Worm (Caenorhabditis elegans) whole organism, L1 larva: Measurements from ENCODE around the gene nsph-4.2.

Source experiments
- C16A3.4 ChIP-seq: fragments of 150-350 bp; optimal IDR thresholded peaks from 2 replicates; lab custom pipeline; 2014; ENCODE audit warnings: missing biosample characterization, missing genetic modification characterization
- F16B12.6 ChIP-seq: fragments of 150-350 bp; optimal IDR thresholded peaks from 2 replicates; lab custom pipeline; 2014; ENCODE audit warnings: missing biosample characterization, missing genetic modification characterization
- aly-2 ChIP-seq: fragments of 150-350 bp; optimal IDR thresholded peaks from 2 replicates; lab custom pipeline; 2014; ENCODE audit warnings: missing biosample characterization, missing genetic modification characterization
- ceh-63 ChIP-seq: fragments of 200-800 bp; sonication (Bioruptor generic); optimal IDR thresholded peaks from 2 replicates; lab custom pipeline; 2018; ENCODE audit warnings: mild to moderate bottlenecking, missing genetic modification characterization, missing compliant biosample characterization
- ceh-8 ChIP-seq: fragments of 200-800 bp; sonication (Bioruptor generic); optimal IDR thresholded peaks from 2 replicates; lab custom pipeline; 2018; ENCODE audit warnings: mild to moderate bottlenecking, missing genetic modification characterization, moderate library complexity, missing compliant biosample characterization
- ceh-82 ChIP-seq, 3 experiments: fragments of 150-350 bp in 1 of 3; sonication (generic microtip) in 2 of 3; optimal IDR thresholded peaks; 2 replicates each; lab custom pipeline; 2014 to 2017; ENCODE audit warnings: missing biosample characterization in 3 of 3, missing genetic modification characterization in 3 of 3
- ceh-88 ChIP-seq: fragments of 200-800 bp; sonication (Bioruptor generic); IDR thresholded peaks from 2 replicates; pipeline ENCODE4 v1.3.6; 2022; ENCODE audit warnings: missing genetic modification characterization, missing compliant biosample characterization
- ceh-90 ChIP-seq: sonication (generic microtip); optimal IDR thresholded peaks from 2 replicates; lab custom pipeline; 2016; ENCODE audit warnings: missing genetic modification characterization, missing compliant biosample characterization
- ces-1 ChIP-seq: fragments of 150-350 bp; optimal IDR thresholded peaks from 2 replicates; lab custom pipeline; 2014; ENCODE audit warnings: missing biosample characterization, missing genetic modification reagents, missing genetic modification characterization
- dsc-1 ChIP-seq: sonication (generic microtip); optimal IDR thresholded peaks from 2 replicates; lab custom pipeline; 2016; ENCODE audit warnings: mild to moderate bottlenecking, missing genetic modification characterization, missing compliant biosample characterization
- efl-1 ChIP-seq, 4 experiments: fragments of 150-350 bp; optimal IDR thresholded peaks in 3 of 4; peaks in 1 of 4; 1 replicate in 1 of 4; 2 replicates in 3 of 4; lab custom pipeline; 2014; ENCODE audit warnings: missing biosample characterization in 2 of 4, missing genetic modification characterization in 2 of 4, missing genetic modification reagents in 2 of 4
- egl-27 ChIP-seq, 2 experiments: fragments of 150-350 bp in 1 of 2; sonication (generic microtip); optimal IDR thresholded peaks; 3 replicates each; lab custom pipeline; 2017 to 2018; ENCODE audit warnings: missing biosample characterization in 2 of 2, missing genetic modification characterization in 2 of 2, missing genetic modification reagents in 2 of 2
- ets-5 ChIP-seq: fragments of 200-800 bp; sonication (Bioruptor generic); IDR thresholded peaks from 2 replicates; pipeline ENCODE4 v1.3.6; 2022; ENCODE audit warnings: missing genetic modification characterization, missing compliant biosample characterization
- fkh-10 ChIP-seq: sonication (generic microtip); optimal IDR thresholded peaks from 2 replicates; lab custom pipeline; 2017; ENCODE audit warnings: missing biosample characterization, missing genetic modification reagents, missing genetic modification characterization
- fos-1 ChIP-seq: fragments of 150-350 bp; optimal IDR thresholded peaks from 2 replicates; lab custom pipeline; 2014; ENCODE audit warnings: missing biosample characterization, missing genetic modification characterization
- hlh-17 ChIP-seq: fragments of 200-800 bp; sonication (Bioruptor generic); optimal IDR thresholded peaks from 2 replicates; lab custom pipeline; 2018; ENCODE audit warnings: missing genetic modification characterization, mild to moderate bottlenecking, missing compliant biosample characterization, moderate library complexity, borderline replicate concordance
- hlh-4 ChIP-seq: sonication (generic microtip); optimal IDR thresholded peaks from 2 replicates; lab custom pipeline; 2016; ENCODE audit warnings: mild to moderate bottlenecking, missing genetic modification characterization, missing compliant biosample characterization
- hpl-2 ChIP-seq: fragments of 150-350 bp; optimal IDR thresholded peaks from 2 replicates; lab custom pipeline; 2014; ENCODE audit warnings: missing biosample characterization, missing genetic modification reagents, missing genetic modification characterization
- isw-1 ChIP-seq: fragments of 200-800 bp; sonication (Bioruptor generic); IDR thresholded peaks from 2 replicates; pipeline ENCODE4 v1.3.6; 2022; ENCODE audit warnings: missing genetic modification characterization, missing compliant biosample characterization
- jun-1 ChIP-seq: fragments of 150-350 bp; optimal IDR thresholded peaks from 2 replicates; lab custom pipeline; 2014; ENCODE audit warnings: missing biosample characterization, missing genetic modification reagents, missing genetic modification characterization
- lin-13 ChIP-seq: fragments of 150-350 bp; optimal IDR thresholded peaks from 2 replicates; lab custom pipeline; 2014; ENCODE audit warnings: missing biosample characterization, missing genetic modification reagents, missing genetic modification characterization
- lin-35 ChIP-seq, 2 experiments: fragments of 150-350 bp; optimal IDR thresholded peaks; 2 replicates each; lab custom pipeline; 2014; ENCODE audit warnings: missing biosample characterization in 2 of 2, missing genetic modification characterization in 2 of 2, missing genetic modification reagents in 2 of 2
- mab-9 ChIP-seq: fragments of 200-800 bp; sonication (Bioruptor generic); IDR thresholded peaks from 2 replicates; pipeline ENCODE4 v1.3.6; 2022; ENCODE audit warnings: missing genetic modification reagents, missing genetic modification characterization, missing compliant biosample characterization
- nhr-11 ChIP-seq: fragments of 150-350 bp; optimal IDR thresholded peaks from 2 replicates; lab custom pipeline; 2014; ENCODE audit warnings: missing biosample characterization, missing genetic modification characterization
- nhr-20 ChIP-seq: sonication (generic microtip); optimal IDR thresholded peaks from 2 replicates; lab custom pipeline; 2016; ENCODE audit warnings: mild to moderate bottlenecking, missing genetic modification characterization, missing compliant biosample characterization
- nhr-237 ChIP-seq: fragments of 150-350 bp; optimal IDR thresholded peaks from 2 replicates; lab custom pipeline; 2014; ENCODE audit warnings: missing biosample characterization, missing genetic modification characterization
- nhr-28 ChIP-seq: fragments of 150-350 bp; optimal IDR thresholded peaks from 2 replicates; lab custom pipeline; 2014; ENCODE audit warnings: missing biosample characterization, missing genetic modification characterization
- nhr-47 ChIP-seq: sonication (generic microtip); optimal IDR thresholded peaks from 2 replicates; lab custom pipeline; 2016; ENCODE audit warnings: mild to moderate bottlenecking, missing genetic modification characterization, moderate library complexity, missing compliant biosample characterization
- nhr-71 ChIP-seq: sonication (generic microtip); optimal IDR thresholded peaks from 2 replicates; lab custom pipeline; 2016; ENCODE audit warnings: mild to moderate bottlenecking, missing genetic modification characterization, moderate library complexity, missing compliant biosample characterization
- nhr-85 ChIP-seq: sonication (generic microtip); peaks from one replicate; lab custom pipeline; 2016; ENCODE audit warnings: missing genetic modification characterization, inconsistent platforms, missing compliant biosample characterization
- nhr-90 ChIP-seq: sonication (generic microtip); optimal IDR thresholded peaks from 2 replicates; lab custom pipeline; 2016; ENCODE audit warnings: mild to moderate bottlenecking, missing genetic modification characterization, missing compliant biosample characterization; ENCODE audit not compliant: poor library complexity
- pag-3 ChIP-seq: sonication (generic microtip); optimal IDR thresholded peaks from 2 replicates; lab custom pipeline; 2017; ENCODE audit warnings: missing genetic modification characterization, mild to moderate bottlenecking, missing compliant biosample characterization, antibody characterized with exemption, borderline replicate concordance; ENCODE audit not compliant: insufficient read depth
- pqm-1 ChIP-seq: sonication (generic microtip); optimal IDR thresholded peaks from 3 replicates; lab custom pipeline; 2017; ENCODE audit warnings: missing biosample characterization, missing genetic modification characterization
- skn-1 ChIP-seq: fragments of 150-350 bp; optimal IDR thresholded peaks from 2 replicates; lab custom pipeline; 2014; ENCODE audit warnings: missing biosample characterization, missing genetic modification characterization
- sox-4 ChIP-seq: sonication (generic microtip); optimal IDR thresholded peaks from 2 replicates; lab custom pipeline; 2016; ENCODE audit warnings: missing genetic modification characterization, missing compliant biosample characterization
- swsn-7 ChIP-seq: sonication (generic microtip); optimal IDR thresholded peaks from 2 replicates; lab custom pipeline; 2016; ENCODE audit warnings: missing genetic modification characterization, missing compliant biosample characterization
- tbx-2 ChIP-seq: sonication (generic microtip); optimal IDR thresholded peaks from 2 replicates; lab custom pipeline; 2016; ENCODE audit warnings: missing genetic modification characterization, missing compliant biosample characterization
- tlp-1 ChIP-seq: fragments of 150-350 bp; optimal IDR thresholded peaks from 2 replicates; lab custom pipeline; 2014; ENCODE audit warnings: missing biosample characterization, missing genetic modification characterization
- unc-30 ChIP-seq: sonication (generic microtip); optimal IDR thresholded peaks from 2 replicates; lab custom pipeline; 2017; ENCODE audit warnings: missing biosample characterization, missing genetic modification characterization
- unc-62 ChIP-seq: fragments of 150-350 bp; optimal IDR thresholded peaks from 2 replicates; lab custom pipeline; 2014; ENCODE audit warnings: missing biosample characterization, missing genetic modification reagents, missing genetic modification characterization
- unc-86 ChIP-seq: sonication (generic microtip); optimal IDR thresholded peaks from 2 replicates; lab custom pipeline; 2016; ENCODE audit warnings: missing genetic modification characterization, missing compliant biosample characterization
- unc-98 ChIP-seq: fragments of 200-800 bp; sonication (Bioruptor generic); IDR thresholded peaks from 2 replicates; pipeline ENCODE4 v1.3.6; 2022; ENCODE audit warnings: missing genetic modification characterization, missing compliant biosample characterization
- xbp-1 ChIP-seq: sonication (generic microtip); optimal IDR thresholded peaks from 2 replicates; lab custom pipeline; 2016; ENCODE audit warnings: missing genetic modification characterization, missing compliant biosample characterization
- zip-4 ChIP-seq: fragments of 200-800 bp; sonication (Bioruptor generic); optimal IDR thresholded peaks from 2 replicates; lab custom pipeline; 2018; ENCODE audit warnings: mild to moderate bottlenecking, missing genetic modification characterization, moderate library complexity, missing compliant biosample characterization
- ztf-11 ChIP-seq, 2 experiments: sonication (generic microtip); optimal IDR thresholded peaks; 2 replicates each; lab custom pipeline; 2016 to 2017; ENCODE audit warnings: missing genetic modification characterization in 2 of 2, missing biosample characterization in 1 of 2, missing compliant biosample characterization in 1 of 2
- ztf-4 ChIP-seq: fragments of 150-350 bp; optimal IDR thresholded peaks from 2 replicates; lab custom pipeline; 2014; ENCODE audit warnings: missing biosample characterization, missing genetic modification characterization

The nsph-4.2 gene

DNA sequence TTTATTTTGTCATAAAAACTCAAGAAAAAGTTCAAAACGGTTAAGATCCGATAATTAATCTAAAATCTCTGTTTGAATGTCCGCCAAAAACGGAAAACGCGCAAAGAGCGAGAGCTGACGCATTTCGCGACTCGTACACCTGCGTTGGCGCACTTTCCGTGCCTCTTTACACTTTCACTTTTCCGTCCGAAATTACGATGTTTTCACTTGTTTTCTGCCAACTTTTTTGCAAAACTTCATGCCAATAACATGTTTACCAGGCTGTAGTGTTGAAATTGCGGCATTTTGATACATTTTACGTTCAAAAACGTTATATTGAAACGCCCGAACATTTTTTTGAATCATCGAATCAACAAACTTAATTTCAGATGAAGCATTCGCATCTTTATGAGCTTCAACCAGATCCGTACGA, 34.8 kb upstream of the nsph-4.2 start, which contains the start of gene W03F8.4 (continued):
- TF ChIP-seq nhr-28 (tag; lab: Kevin White, UChicago) (no peak), fkh-10 (peak; percentile 67), ceh-82 (tag; optimal IDR thresholded peaks at IDR 0.05; lab: Kevin White, UChicago) (peak; percentile 92 to 96 (median 95)), tbx-2 (peak; percentile 97), tlp-1 (tag; lab: Kevin White, UChicago) (no peak), ceh-63 (GFP tag; lab: Kevin White, UChicago) (no peak), lin-13 (GFP tag; lab: Kevin White, UChicago) (peak; percentile 90), fos-1 (tag; lab: Kevin White, UChicago) (peak; percentile 83), unc-30 (tag; lab: Kevin White, UChicago) (no peak), C16A3.4 (tag; lab: Kevin White, UChicago) (peak; percentile 96), nhr-237 (tag; lab: Kevin White, UChicago) (peak; percentile 51)

- no peak for TF ChIP-seq nhr-237 (tag; lab: Kevin White, UChicago)
- TF ChIP-seq ztf-4: no peak
- no peak for TF ChIP-seq ceh-63 (GFP tag; lab: Kevin White, UChicago)
- no peak for TF ChIP-seq nhr-11 (tag; lab: Kevin White, UChicago)
- TF ChIP-seq nhr-47 (tag; lab: Kevin White, UChicago): no peak
- TF ChIP-seq swsn-7: no peak
- TF ChIP-seq, all 84 proteins: peak for 0
Observed at ce11 chrIV:5186480-5187205, 32.0 kb upstream of the nsph-4.2 start, which contains the start of the genes W03F8.6 and mtrf-1L. W03F8.6 (minus strand) TSS chrIV:5186580. mtrf-1L (plus strand) TSS chrIV:5187155.

ce11 chrIV:5188051-5188450, 30.5 kb upstream of the nsph-4.2 start:
- TF ChIP-seq ces-1 (GFP tag; lab: Kevin White, UChicago) (no peak), efl-1 (optimal IDR thresholded peaks at IDR 0.05; lab: Kevin White, UChicago) (peak; percentile 87), efl-1 (GFP tag; optimal IDR thresholded peaks at IDR 0.05 in 1 of 2; lab: Kevin White, UChicago) (peak; percentile 86 to 98), fkh-10 (no peak), aly-2 (tag; lab: Kevin White, UChicago) (no peak), unc-30 (tag; lab: Kevin White, UChicago) (no peak), nhr-85 (tag; lab: Kevin White, UChicago) (peak; percentile 75), ceh-63 (GFP tag; lab: Kevin White, UChicago) (no peak), hpl-2 (no peak), nhr-71 (tag; lab: Kevin White, UChicago) (peak; percentile 58), isw-1 (no peak), pag-3 (tag; lab: Kevin White, UChicago) (no peak), lin-35 (GFP tag; optimal IDR thresholded peaks at IDR 0.05; lab: Kevin White, UChicago) (peak; percentile 73 to 79), hlh-4 (tag; lab: Kevin White, UChicago) (no peak), ets-5 (GFP tag; lab: Robert Waterston, UW) (no peak), xbp-1 (tag; lab: Kevin White, UChicago) (peak; percentile 33), C16A3.4 (tag; lab: Kevin White, UChicago) (no peak), F16B12.6 (tag; lab: Kevin White, UChicago) (no peak), nhr-11 (tag; lab: Kevin White, UChicago) (no peak), ceh-8 (GFP tag; lab: Kevin White, UChicago) (no peak), zip-4 (GFP tag; lab: Kevin White, UChicago) (no peak), lin-13 (GFP tag; lab: Kevin White, UChicago) (peak; percentile 24), unc-98 (GFP tag; lab: Robert Waterston, UW) (no peak), unc-62 (GFP tag; lab: Kevin White, UChicago) (no peak), dsc-1 (tag; lab: Kevin White, UChicago) (peak; percentile 38), ceh-88 (no peak), pqm-1 (tag; lab: Kevin White, UChicago) (no peak), jun-1 (tag; lab: Kevin White, UChicago) (no peak), nhr-90 (peak; percentile 29), unc-86 (tag; lab: Kevin White, UChicago) (no peak), nhr-20 (tag; lab: Kevin White, UChicago) (peak; percentile 8), mab-9 (GFP tag; lab: Robert Waterston, UW) (no peak), hlh-17 (GFP tag; lab: Kevin White, UChicago) (no peak), ztf-11 (tag; optimal IDR thresholded peaks at IDR 0.05; lab: Kevin White, UChicago) (no peak), ztf-4 (no peak), ceh-90 (tag; lab: Kevin White, UChicago) (peak; percentile 76), egl-27 (tag; optimal IDR thresholded peaks at IDR 0.05; lab: Kevin White, UChicago) (no peak), sox-4 (no peak), skn-1 (no peak)
